Worm (Caenorhabditis elegans) whole organism, mixed stage, embryonic: ENCODE results near the gene R13H4.7.

ENCODE experiments used
- ceh-43 ChIP-seq: fragments of 200-800 bp; sonication (Bioruptor generic); optimal IDR thresholded peaks from 2 replicates; lab custom pipeline; 2018; ENCODE audit warnings: mild to moderate bottlenecking, missing genetic modification characterization, moderate library complexity, missing compliant biosample characterization
- ces-1 ChIP-seq: fragments of 150-350 bp; optimal IDR thresholded peaks from 2 replicates; lab custom pipeline; 2014; ENCODE audit warnings: missing biosample characterization, missing genetic modification reagents, missing genetic modification characterization
- elt-3 ChIP-seq: fragments of 150-350 bp; optimal IDR thresholded peaks from 2 replicates; lab custom pipeline; 2014; ENCODE audit warnings: missing biosample characterization, missing genetic modification characterization
- lin-13 ChIP-seq: fragments of 150-350 bp; optimal IDR thresholded peaks from 2 replicates; lab custom pipeline; 2014; ENCODE audit warnings: missing biosample characterization, missing genetic modification characterization
- nhr-12 ChIP-seq: fragments of 150-350 bp; optimal IDR thresholded peaks from 2 replicates; lab custom pipeline; 2014; ENCODE audit warnings: missing biosample characterization, missing genetic modification characterization
- sem-2 ChIP-seq: fragments of 200-800 bp; sonication (Bioruptor generic); optimal IDR thresholded peaks from 2 replicates; lab custom pipeline; 2018; ENCODE audit warnings: mild to moderate bottlenecking, missing genetic modification characterization, missing compliant biosample characterization
- snpc-4 ChIP-seq: fragments of 150-350 bp; optimal IDR thresholded peaks from 2 replicates; lab custom pipeline; 2014; ENCODE audit warnings: missing biosample characterization, missing genetic modification characterization
- sptf-1 ChIP-seq: sonication (generic microtip); optimal IDR thresholded peaks from 2 replicates; lab custom pipeline; 2017; ENCODE audit warnings: mild to moderate bottlenecking, missing genetic modification characterization, moderate library complexity, missing compliant biosample characterization
- ztf-11 ChIP-seq: fragments of 150-350 bp; optimal IDR thresholded peaks from 2 replicates; lab custom pipeline; 2014; ENCODE audit warnings: missing biosample characterization, missing genetic modification characterization

DNA sequence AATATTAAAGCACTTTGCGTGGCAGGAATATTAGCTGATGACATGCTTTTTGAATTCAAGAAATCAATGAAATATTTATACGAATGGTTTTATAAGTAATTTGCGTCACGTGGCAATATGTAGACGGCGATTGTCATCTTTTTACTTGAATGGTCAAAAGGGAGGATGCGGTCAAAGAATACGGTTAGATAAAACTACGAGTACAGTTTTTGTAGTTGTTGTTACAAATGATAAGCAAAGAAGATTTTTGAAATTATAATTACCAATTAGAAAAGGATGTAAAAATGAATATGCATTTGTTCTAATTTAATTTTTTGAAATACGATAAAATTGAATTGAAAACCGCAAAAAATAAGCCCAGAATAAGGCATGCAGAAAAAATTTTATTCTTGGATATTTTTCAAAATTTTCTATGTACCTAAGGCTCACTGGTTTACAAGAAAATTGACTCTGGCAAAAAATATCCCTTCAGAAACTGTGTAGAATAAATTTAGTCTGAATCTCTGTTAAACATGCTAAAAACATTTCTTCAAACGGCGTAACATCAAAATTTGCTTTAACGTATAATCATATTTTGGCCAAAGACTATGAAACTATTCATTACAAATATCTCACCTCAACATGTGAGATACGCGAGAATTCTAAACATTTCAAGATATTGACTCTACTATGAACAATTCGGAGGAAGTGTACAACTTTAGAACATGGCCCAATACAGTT is 23.3 kb upstream of the R13H4.7 start, which contains the start of the genes sodh-2 and srx-76:
- TF ChIP-seq nhr-12 (tag; lab: Kevin White, UChicago) (no peak), sptf-1 (no peak), sem-2 (GFP tag; lab: Kevin White, UChicago) (no peak), ceh-43 (no peak), ztf-11 (no peak), lin-13 (tag; lab: Kevin White, UChicago) (no peak), ces-1 (GFP tag; lab: Kevin White, UChicago) (no peak), elt-3 (no peak), snpc-4 (tag; lab: Kevin White, UChicago) (no peak)
